Worm (Caenorhabditis elegans): ENCODE results near the gene him-4.

Gene him-4

ce11 chrX:9717265-9717664 lies at the start of gene him-4:
TSS of gene him-4 (plus strand) at chrX:9717565.
- TF ChIP-seq him-1 (tag; optimal IDR thresholded peaks at IDR 0.05) (no peak), dao-5 (tag; optimal IDR thresholded peaks at IDR 0.05) (no peak), W03F9.2 (tag; optimal IDR thresholded peaks at IDR 0.05) (no peak)

ce11 chrX:9668554-9668953 lies 48.8 kb upstream of the him-4 start, which contains the start of gene T14B1.1:
TSS of gene T14B1.1 (minus strand) at chrX:9668723.
- no peak for TF ChIP-seq W03F9.2 (tag; optimal IDR thresholded peaks at IDR 0.05)
- no peak for TF ChIP-seq dao-5 (tag; optimal IDR thresholded peaks at IDR 0.05)
- TF ChIP-seq him-1 (tag; optimal IDR thresholded peaks at IDR 0.05) = peak; percentile 18

ce11 chrX:9673228-9673627 lies 44.1 kb upstream of the him-4 start:
- TF ChIP-seq dao-5 (tag; optimal IDR thresholded peaks at IDR 0.05) = no peak

- TF ChIP-seq W03F9.2 (tag; optimal IDR thresholded peaks at IDR 0.05) = no peak
- no peak for TF ChIP-seq him-1 (tag; optimal IDR thresholded peaks at IDR 0.05)
- TF ChIP-seq dao-5 (tag; optimal IDR thresholded peaks at IDR 0.05) = no peak
These were observed 42.6 kb upstream of the him-4 start, which contains the start of gene C43C3.4 for ce11 chrX:9674799-9675198. TSS of gene C43C3.4 (minus strand) at chrX:9674899.

ce11 chrX:9676009-9676408 lies 41.4 kb upstream of the him-4 start:
- TF ChIP-seq him-1 (tag; optimal IDR thresholded peaks at IDR 0.05) (no peak), W03F9.2 (tag; optimal IDR thresholded peaks at IDR 0.05) (peak; percentile 40)

- no peak for TF ChIP-seq him-1 (tag; optimal IDR thresholded peaks at IDR 0.05)
- no peak for TF ChIP-seq dao-5 (tag; optimal IDR thresholded peaks at IDR 0.05)
- TF ChIP-seq W03F9.2 (tag; optimal IDR thresholded peaks at IDR 0.05) = no peak
These were observed 40.4 kb upstream of the him-4 start for ce11 chrX:9676788-9677454.

ce11 chrX:9677927-9678326 lies 39.4 kb upstream of the him-4 start:
- TF ChIP-seq dao-5 (tag; optimal IDR thresholded peaks at IDR 0.05) (no peak), W03F9.2 (tag; optimal IDR thresholded peaks at IDR 0.05) (no peak), him-1 (tag; optimal IDR thresholded peaks at IDR 0.05) (no peak)

ce11 chrX:9679427-9679826 lies 37.9 kb upstream of the him-4 start:
- no peak for TF ChIP-seq dao-5 (tag; optimal IDR thresholded peaks at IDR 0.05)
- TF ChIP-seq W03F9.2 (tag; optimal IDR thresholded peaks at IDR 0.05) = no peak
- TF ChIP-seq him-1 (tag; optimal IDR thresholded peaks at IDR 0.05) = no peak

ce11 chrX:9680119-9680682 lies 37.2 kb upstream of the him-4 start, which contains the start of gene ifp-1:
TSS of gene ifp-1 (minus strand) at chrX:9680169.
- TF ChIP-seq him-1 (tag; optimal IDR thresholded peaks at IDR 0.05) = no peak
- no peak for TF ChIP-seq W03F9.2 (tag; optimal IDR thresholded peaks at IDR 0.05)
- no peak for TF ChIP-seq dao-5 (tag; optimal IDR thresholded peaks at IDR 0.05)

ce11 chrX:9687264-9687663 lies 30.1 kb upstream of the him-4 start:
- TF ChIP-seq him-1 (tag; optimal IDR thresholded peaks at IDR 0.05) (no peak), dao-5 (tag; optimal IDR thresholded peaks at IDR 0.05) (no peak), W03F9.2 (tag; optimal IDR thresholded peaks at IDR 0.05) (no peak)

- no peak for TF ChIP-seq W03F9.2 (tag; optimal IDR thresholded peaks at IDR 0.05)
- no peak for TF ChIP-seq dao-5 (tag; optimal IDR thresholded peaks at IDR 0.05)
- TF ChIP-seq him-1 (tag; optimal IDR thresholded peaks at IDR 0.05) = no peak
These were observed 26.9 kb upstream of the him-4 start, which contains the start of gene npr-18 for ce11 chrX:9690445-9690844. TSS of gene npr-18 (plus strand) at chrX:9690745.

ce11 chrX:9697655-9698054 lies 19.7 kb upstream of the him-4 start:
- TF ChIP-seq W03F9.2 (tag; optimal IDR thresholded peaks at IDR 0.05) = no peak
- TF ChIP-seq dao-5 (tag; optimal IDR thresholded peaks at IDR 0.05) = no peak
- TF ChIP-seq him-1 (tag; optimal IDR thresholded peaks at IDR 0.05) = no peak

ce11 chrX:9698359-9698758 lies 19.0 kb upstream of the him-4 start, which contains the start of gene dyf-7:
TSS of gene dyf-7 (plus strand) at chrX:9698659.
- TF ChIP-seq dao-5 (tag; optimal IDR thresholded peaks at IDR 0.05) = no peak
- no peak for TF ChIP-seq him-1 (tag; optimal IDR thresholded peaks at IDR 0.05)
- no peak for TF ChIP-seq W03F9.2 (tag; optimal IDR thresholded peaks at IDR 0.05)

ce11 chrX:9702790-9703189 lies 14.6 kb upstream of the him-4 start:
- TF ChIP-seq him-1 (tag; optimal IDR thresholded peaks at IDR 0.05) (no peak), W03F9.2 (tag; optimal IDR thresholded peaks at IDR 0.05) (no peak), dao-5 (tag; optimal IDR thresholded peaks at IDR 0.05) (no peak)

All from whole organism, L4/young adult.